Worm (Caenorhabditis elegans) whole organism, L1 larva: ENCODE data around the gene C10A4.2.

Experiments used
- Y116A8C.19 ChIP-seq: sonication (generic microtip); optimal IDR thresholded peaks from 2 replicates; lab custom pipeline; 2016; ENCODE audit warnings: missing compliant biosample characterization, missing genetic modification characterization, borderline replicate concordance
- alr-1 ChIP-seq: fragments of 200-800 bp; sonication (Bioruptor generic); optimal IDR thresholded peaks from 2 replicates; lab custom pipeline; 2018; ENCODE audit warnings: borderline replicate concordance, mild to moderate bottlenecking, missing genetic modification characterization, missing compliant biosample characterization
- ama-1 ChIP-seq: fragments of 150-350 bp; optimal IDR thresholded peaks from 2 replicates; lab custom pipeline; 2014
- blmp-1 ChIP-seq: fragments of 150-350 bp; optimal IDR thresholded peaks from 2 replicates; lab custom pipeline; 2014; ENCODE audit warnings: missing biosample characterization, missing genetic modification characterization
- ceh-8 ChIP-seq: fragments of 200-800 bp; sonication (Bioruptor generic); optimal IDR thresholded peaks from 2 replicates; lab custom pipeline; 2018; ENCODE audit warnings: mild to moderate bottlenecking, missing genetic modification characterization, moderate library complexity, missing compliant biosample characterization
- ces-1 ChIP-seq: fragments of 150-350 bp; optimal IDR thresholded peaks from 2 replicates; lab custom pipeline; 2014; ENCODE audit warnings: missing biosample characterization, missing genetic modification reagents, missing genetic modification characterization
- dpl-1 ChIP-seq, 3 experiments: fragments of 150-350 bp in 2 of 3; sonication (generic microtip) in 1 of 3; optimal IDR thresholded peaks; 2 replicates each; lab custom pipeline; 2014 to 2017; ENCODE audit warnings: missing biosample characterization in 3 of 3, missing genetic modification characterization in 3 of 3, missing genetic modification reagents in 3 of 3
- egl-27 ChIP-seq, 2 experiments: fragments of 150-350 bp in 1 of 2; sonication (generic microtip); optimal IDR thresholded peaks; 3 replicates each; lab custom pipeline; 2017 to 2018; ENCODE audit warnings: missing biosample characterization in 2 of 2, missing genetic modification characterization in 2 of 2, missing genetic modification reagents in 2 of 2
- elt-3 ChIP-seq, 6 experiments: fragments of 150-350 bp in 1 of 6; sonication (generic microtip); optimal IDR thresholded peaks; 2 replicates each; lab custom pipeline; 2017 to 2018; ENCODE audit warnings: missing biosample characterization in 6 of 6, missing genetic modification characterization in 6 of 6, inconsistent platforms in 1 of 6
- grh-1 ChIP-seq: fragments of 200-800 bp; sonication (Bioruptor generic); IDR thresholded peaks from 2 replicates; pipeline ENCODE4 v1.3.6; 2022; ENCODE audit warnings: missing genetic modification reagents, missing genetic modification characterization, missing compliant biosample characterization
- hlh-17 ChIP-seq: fragments of 200-800 bp; sonication (Bioruptor generic); optimal IDR thresholded peaks from 2 replicates; lab custom pipeline; 2018; ENCODE audit warnings: missing genetic modification characterization, mild to moderate bottlenecking, missing compliant biosample characterization, moderate library complexity, borderline replicate concordance
- isw-1 ChIP-seq: fragments of 200-800 bp; sonication (Bioruptor generic); IDR thresholded peaks from 2 replicates; pipeline ENCODE4 v1.3.6; 2022; ENCODE audit warnings: missing genetic modification characterization, missing compliant biosample characterization
- lin-14 ChIP-seq: fragments of 200-800 bp; sonication (Bioruptor generic); optimal IDR thresholded peaks from 2 replicates; lab custom pipeline; 2018; ENCODE audit warnings: mild to moderate bottlenecking, missing genetic modification characterization, moderate library complexity, missing compliant biosample characterization
- lin-15B ChIP-seq: fragments of 150-350 bp; sonication (generic microtip); optimal IDR thresholded peaks from 3 replicates; lab custom pipeline; 2014; ENCODE audit warnings: missing biosample characterization, missing genetic modification characterization
- lin-35 ChIP-seq, 2 experiments: fragments of 150-350 bp; optimal IDR thresholded peaks; 2 replicates each; lab custom pipeline; 2014; ENCODE audit warnings: missing biosample characterization in 2 of 2, missing genetic modification characterization in 2 of 2, missing genetic modification reagents in 2 of 2
- mdl-1 ChIP-seq, 2 experiments: fragments of 150-350 bp; optimal IDR thresholded peaks; 2 replicates each; lab custom pipeline; 2014 to 2017; ENCODE audit warnings: missing biosample characterization in 2 of 2, missing genetic modification characterization in 2 of 2, inconsistent platforms in 1 of 2
- mep-1 ChIP-seq: fragments of 150-350 bp; optimal IDR thresholded peaks from 2 replicates; lab custom pipeline; 2014; ENCODE audit warnings: missing biosample characterization, missing genetic modification characterization
- nhr-19 ChIP-seq: fragments of 200-800 bp; sonication (Bioruptor generic); conservative IDR thresholded peaks from 2 replicates; pipeline ENCODE4 v1.3.6; 2022; ENCODE audit warnings: missing genetic modification characterization, missing compliant biosample characterization
- nhr-20 ChIP-seq: sonication (generic microtip); optimal IDR thresholded peaks from 2 replicates; lab custom pipeline; 2016; ENCODE audit warnings: mild to moderate bottlenecking, missing genetic modification characterization, missing compliant biosample characterization
- nhr-237 ChIP-seq: fragments of 150-350 bp; optimal IDR thresholded peaks from 2 replicates; lab custom pipeline; 2014; ENCODE audit warnings: missing biosample characterization, missing genetic modification characterization
- nhr-47 ChIP-seq: sonication (generic microtip); optimal IDR thresholded peaks from 2 replicates; lab custom pipeline; 2016; ENCODE audit warnings: mild to moderate bottlenecking, missing genetic modification characterization, moderate library complexity, missing compliant biosample characterization
- nhr-71 ChIP-seq: sonication (generic microtip); optimal IDR thresholded peaks from 2 replicates; lab custom pipeline; 2016; ENCODE audit warnings: mild to moderate bottlenecking, missing genetic modification characterization, moderate library complexity, missing compliant biosample characterization
- nhr-76 ChIP-seq: sonication (generic microtip); optimal IDR thresholded peaks from 2 replicates; lab custom pipeline; 2017; ENCODE audit warnings: missing biosample characterization, missing genetic modification characterization
- nhr-85 ChIP-seq: sonication (generic microtip); peaks from one replicate; lab custom pipeline; 2016; ENCODE audit warnings: missing genetic modification characterization, inconsistent platforms, missing compliant biosample characterization
- nhr-90 ChIP-seq: sonication (generic microtip); optimal IDR thresholded peaks from 2 replicates; lab custom pipeline; 2016; ENCODE audit warnings: mild to moderate bottlenecking, missing genetic modification characterization, missing compliant biosample characterization; ENCODE audit not compliant: poor library complexity
- pag-3 ChIP-seq: sonication (generic microtip); optimal IDR thresholded peaks from 2 replicates; lab custom pipeline; 2017; ENCODE audit warnings: missing genetic modification characterization, mild to moderate bottlenecking, missing compliant biosample characterization, antibody characterized with exemption, borderline replicate concordance; ENCODE audit not compliant: insufficient read depth
- pax-3 ChIP-seq: fragments of 200-800 bp; sonication (Bioruptor generic); optimal IDR thresholded peaks from 2 replicates; lab custom pipeline; 2018; ENCODE audit warnings: mild to moderate bottlenecking, missing genetic modification characterization, moderate library complexity, missing compliant biosample characterization
- snu-23 ChIP-seq: sonication (generic microtip); optimal IDR thresholded peaks from 2 replicates; lab custom pipeline; 2016; ENCODE audit warnings: missing genetic modification characterization, missing compliant biosample characterization
- swsn-7 ChIP-seq: sonication (generic microtip); optimal IDR thresholded peaks from 2 replicates; lab custom pipeline; 2016; ENCODE audit warnings: missing genetic modification characterization, missing compliant biosample characterization
- tlp-1 ChIP-seq: fragments of 150-350 bp; optimal IDR thresholded peaks from 2 replicates; lab custom pipeline; 2014; ENCODE audit warnings: missing biosample characterization, missing genetic modification characterization
- unc-30 ChIP-seq: sonication (generic microtip); optimal IDR thresholded peaks from 2 replicates; lab custom pipeline; 2017; ENCODE audit warnings: missing biosample characterization, missing genetic modification characterization
- unc-86 ChIP-seq: sonication (generic microtip); optimal IDR thresholded peaks from 2 replicates; lab custom pipeline; 2016; ENCODE audit warnings: missing genetic modification characterization, missing compliant biosample characterization
- unc-98 ChIP-seq: fragments of 200-800 bp; sonication (Bioruptor generic); IDR thresholded peaks from 2 replicates; pipeline ENCODE4 v1.3.6; 2022; ENCODE audit warnings: missing genetic modification characterization, missing compliant biosample characterization
- vab-15 ChIP-seq: sonication (generic microtip); optimal IDR thresholded peaks from 2 replicates; lab custom pipeline; 2017; ENCODE audit warnings: missing genotype, mild to moderate bottlenecking, missing genetic modification characterization, missing compliant biosample characterization
- ztf-4 ChIP-seq: fragments of 150-350 bp; optimal IDR thresholded peaks from 2 replicates; lab custom pipeline; 2014; ENCODE audit warnings: missing biosample characterization, missing genetic modification characterization

C10A4.2 gene

ce11 chrX:7436912-7437311 is 26.9 kb downstream of the C10A4.2 start:
- TF ChIP-seq nhr-85 (tag; lab: Kevin White, UChicago) = peak; percentile 85
- no peak for TF ChIP-seq ces-1
- no peak for TF ChIP-seq vab-15 (tag; lab: Kevin White, UChicago)
- TF ChIP-seq snu-23 = peak; percentile 54
- TF ChIP-seq dpl-1 (GFP tag; optimal IDR thresholded peaks at IDR 0.05; lab: Kevin White, UChicago) = no peak
- no peak for TF ChIP-seq pax-3
- no peak for TF ChIP-seq tlp-1 (tag; lab: Kevin White, UChicago)
- peak; percentile 52 for TF ChIP-seq nhr-71 (tag; lab: Kevin White, UChicago)
- TF ChIP-seq unc-98 (GFP tag; lab: Robert Waterston, UW) = no peak
- TF ChIP-seq lin-14 (GFP tag; lab: Kevin White, UChicago) = peak; percentile 48
- no peak for TF ChIP-seq ztf-4 (tag; lab: Kevin White, UChicago)
- TF ChIP-seq blmp-1 (tag; lab: Kevin White, UChicago) = peak; percentile 61
- no peak for TF ChIP-seq hlh-17
- TF ChIP-seq mdl-1 (tag; optimal IDR thresholded peaks at IDR 0.05; lab: Kevin White, UChicago) = peak in 1 of 2 experiments; percentile 13
- TF ChIP-seq mep-1 (tag; lab: Kevin White, UChicago) = no peak
- peak; percentile 50 for TF ChIP-seq nhr-20 (tag; lab: Kevin White, UChicago)
- TF ChIP-seq grh-1 (GFP tag; lab: Robert Waterston, UW) = no peak
- TF ChIP-seq unc-86 (tag; lab: Kevin White, UChicago) = no peak
- TF ChIP-seq ama-1 (lab: Kevin White, UChicago) = no peak
- no peak for TF ChIP-seq unc-30
- no peak for TF ChIP-seq pag-3 (tag; lab: Kevin White, UChicago)
- no peak for TF ChIP-seq alr-1 (tag; lab: Kevin White, UChicago)
- peak in 2 of 6 experiments; percentile 53 to 71 for TF ChIP-seq elt-3 (tag; optimal IDR thresholded peaks at IDR 0.05; lab: Kevin White, UChicago)
- TF ChIP-seq nhr-76 (tag; lab: Kevin White, UChicago) = no peak
- TF ChIP-seq lin-35 (GFP tag; optimal IDR thresholded peaks at IDR 0.05; lab: Kevin White, UChicago) = peak in 1 of 2 experiments; percentile 67
- 0 out of 2 replicates have a peak, but pooled peaks have one; percentile 8 for TF ChIP-seq nhr-19 (GFP tag; lab: Robert Waterston, UW)
- no peak for TF ChIP-seq nhr-237 (tag; lab: Kevin White, UChicago)
- TF ChIP-seq Y116A8C.19 (tag; lab: Kevin White, UChicago) = no peak

DNA sequence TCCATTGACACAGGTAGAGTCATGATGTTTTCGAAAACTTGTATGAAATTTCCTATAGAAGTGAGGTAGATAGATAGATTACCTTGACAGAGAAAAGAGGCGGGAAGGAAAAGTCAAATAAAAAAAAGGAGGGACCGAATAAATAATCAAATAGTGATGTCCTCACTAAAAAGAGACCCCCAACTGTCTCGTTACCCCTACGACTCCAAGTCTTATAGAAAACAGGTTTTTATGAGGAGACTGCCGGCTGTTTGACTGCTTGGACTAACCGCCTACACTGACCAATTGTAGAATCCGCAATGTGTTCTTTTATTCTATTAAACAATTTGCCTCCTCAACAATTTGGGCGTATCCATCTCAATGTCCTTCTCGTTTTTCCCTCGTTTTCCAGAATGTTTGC is 27.9 kb downstream of the C10A4.2 start, which contains the start of gene C01C10.2:
Gene C01C10.2, minus strand, starts transcription at position 170 of the 400 bp plus-strand sequence.
- TF ChIP-seq ceh-8 (GFP tag; lab: Kevin White, UChicago) (no peak), lin-14 (GFP tag; lab: Kevin White, UChicago) (peak; percentile 65), elt-3 (tag; optimal IDR thresholded peaks at IDR 0.05; lab: Kevin White, UChicago) (peak in 1 of 6 experiments; percentile 40), nhr-85 (tag; lab: Kevin White, UChicago) (peak; percentile 87), dpl-1 (GFP tag; optimal IDR thresholded peaks at IDR 0.05; lab: Kevin White, UChicago) (no peak), egl-27 (tag; optimal IDR thresholded peaks at IDR 0.05; lab: Kevin White, UChicago) (no peak), nhr-20 (tag; lab: Kevin White, UChicago) (peak; percentile 13), nhr-71 (tag; lab: Kevin White, UChicago) (peak; percentile 29), grh-1 (GFP tag; lab: Robert Waterston, UW) (peak; percentile 83), lin-15B (tag; lab: Kevin White, UChicago) (no peak), snu-23 (peak; percentile 4)

DNA sequence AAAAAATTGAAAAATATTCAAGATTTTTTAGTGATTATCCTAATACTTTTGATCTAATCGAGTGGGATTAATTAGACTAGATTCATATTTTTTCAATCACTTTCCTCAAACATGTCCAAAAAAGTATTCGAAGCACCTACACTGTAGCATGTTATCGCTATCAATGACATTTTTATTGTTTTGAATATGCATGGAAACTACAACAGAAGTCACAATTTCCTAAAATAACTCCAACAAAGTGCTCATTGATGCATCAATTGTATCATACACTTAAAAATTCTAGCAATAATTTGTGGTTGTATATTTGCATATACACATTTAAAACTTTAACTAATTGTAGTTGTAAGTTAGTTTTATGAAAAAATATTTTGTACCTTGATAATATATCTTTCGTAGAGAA is 30.1 kb downstream of the C10A4.2 start:
- TF ChIP-seq nhr-47 (tag; lab: Kevin White, UChicago) = no peak
- TF ChIP-seq alr-1 (tag; lab: Kevin White, UChicago) = no peak
- no peak for TF ChIP-seq isw-1 (GFP tag; lab: Robert Waterston, UW)
- TF ChIP-seq nhr-90 (tag; lab: Kevin White, UChicago) = no peak
- no peak for TF ChIP-seq vab-15 (tag; lab: Kevin White, UChicago)
- TF ChIP-seq lin-35 (GFP tag; optimal IDR thresholded peaks at IDR 0.05; lab: Kevin White, UChicago) = no peak
- TF ChIP-seq swsn-7 (tag; lab: Kevin White, UChicago) = no peak
